ENCODE assay signal across 1 fruit fly cellular context in the genomic region with DNA sequence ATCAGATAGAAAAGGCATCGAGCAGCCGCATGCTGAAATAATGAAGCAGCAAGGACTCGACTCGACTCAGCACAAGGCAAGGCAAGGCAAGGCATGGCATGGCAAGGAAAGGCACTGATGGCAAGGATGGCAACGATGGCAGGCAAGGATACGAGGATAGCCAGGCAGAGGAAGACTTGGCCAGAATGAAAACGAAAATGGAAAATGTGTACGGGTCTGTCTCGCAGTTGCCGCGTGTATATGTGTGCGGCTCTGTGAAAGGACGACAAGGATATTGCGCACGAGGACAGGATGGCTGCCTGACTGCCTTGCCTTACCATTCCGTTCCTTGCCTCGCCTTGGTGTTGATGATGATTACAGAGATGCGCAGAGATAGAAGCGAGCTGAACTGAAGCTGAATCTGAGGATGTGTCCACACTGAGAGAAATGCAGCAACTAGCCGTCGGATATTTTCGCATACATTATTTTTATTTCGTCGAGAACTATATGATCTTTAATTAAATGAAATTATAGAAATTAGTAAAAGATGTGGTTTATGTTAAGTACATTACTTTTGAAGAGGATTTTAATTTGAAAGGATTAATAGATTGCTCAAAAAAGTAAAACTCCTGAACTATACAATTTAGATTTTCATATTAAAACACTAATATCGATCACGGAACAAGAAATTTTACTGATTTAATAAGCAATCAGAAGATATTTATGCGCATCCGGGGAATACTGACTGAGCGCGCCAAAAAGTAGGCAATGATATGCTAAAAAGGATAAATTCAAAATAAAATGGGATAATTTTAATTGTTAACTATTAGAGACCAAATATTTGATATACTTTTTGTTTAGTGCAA.
TF ChIP-seq lines count a peak whose summit lies in the region.

No protein-coding gene starts in this region.

TF ChIP-seq in whole organism, embryonic, 481 proteins besides CTCF, POLR2A, EP300 and RAD21 (continued from another document):
- TF ChIP-seq Ssrp (tag; optimal IDR thresholded peaks at IDR 0.05; lab: Kevin White, UChicago) (peak; percentile 10), lola (GFP tag; optimal IDR thresholded peaks at IDR 0.05; lab: Kevin White, UChicago) (no peak), dati (GFP tag; IDR thresholded peaks at IDR 0.05; lab: Robert Waterston, UW) (no peak), abd-A (tag; optimal IDR thresholded peaks at IDR 0.05; lab: Kevin White, UChicago) (peak; percentile 8), Nf-YA (GFP tag; IDR thresholded peaks at IDR 0.05; lab: Robert Waterston, UW) (peak; percentile 16; the same call in 1 of the 2 replicates), CG11504 (tag; optimal IDR thresholded peaks at IDR 0.05; lab: Kevin White, UChicago) (peak; percentile 70), klu (GFP tag; IDR thresholded peaks at IDR 0.05; lab: Robert Waterston, UW) (no peak), CG9437 (GFP tag; optimal IDR thresholded peaks at IDR 0.05; lab: Kevin White, UChicago) (peak; percentile 49), Hr51 (GFP tag; optimal IDR thresholded peaks at IDR 0.05; lab: Kevin White, UChicago) (peak in 1 of 2 experiments; percentile 53), nerfin-1 (tag; optimal IDR thresholded peaks at IDR 0.05; lab: Kevin White, UChicago) (no peak), odd (GFP tag; optimal IDR thresholded peaks at IDR 0.05; lab: Kevin White, UChicago) (peak; percentile 32), trh (GFP tag; optimal IDR thresholded peaks at IDR 0.05; lab: Kevin White, UChicago) (no peak), Nf-YC (tag; optimal IDR thresholded peaks at IDR 0.05; lab: Kevin White, UChicago) (peak; percentile 27), jing (GFP tag; optimal IDR thresholded peaks at IDR 0.05; lab: Kevin White, UChicago) (no peak), hkb (optimal IDR thresholded peaks at IDR 0.05; lab: Kevin White, UChicago) (no peak), hkb (GFP tag; IDR thresholded peaks at IDR 0.05; lab: Robert Waterston, UW) (no peak), grau (tag; optimal IDR thresholded peaks at IDR 0.05; lab: Kevin White, UChicago) (peak; percentile 59), CG16815 (GFP tag; optimal IDR thresholded peaks at IDR 0.05; lab: Kevin White, UChicago) (no peak), Med (GFP tag; lab: Kevin White, UChicago) (peak; percentile 57), kay (GFP tag; optimal IDR thresholded peaks at IDR 0.05; lab: Kevin White, UChicago) (no peak), CG7987 (GFP tag; optimal IDR thresholded peaks at IDR 0.05; lab: Kevin White, UChicago) (no peak), CG10543 (GFP tag; optimal IDR thresholded peaks at IDR 0.05; lab: Kevin White, UChicago) (no peak), CG34422 (GFP tag; IDR thresholded peaks at IDR 0.05; lab: Robert Waterston, UW) (no peak; the same call in 2 of the 3 replicates), Ets65A (GFP tag; lab: Kevin White, UChicago) (peak; percentile 76), CG6854 (GFP tag; optimal IDR thresholded peaks at IDR 0.05; lab: Kevin White, UChicago) (peak; percentile 41), CG12071 (GFP tag; optimal IDR thresholded peaks at IDR 0.05; lab: Kevin White, UChicago) (no peak), H2.0 (GFP tag; IDR thresholded peaks at IDR 0.05; lab: Robert Waterston, UW) (peak; percentile 5; the same call in 1 of the 2 replicates), Camta (GFP tag; optimal IDR thresholded peaks at IDR 0.05; lab: Kevin White, UChicago) (peak; percentile 10), gcm2 (GFP tag; optimal IDR thresholded peaks at IDR 0.05; lab: Kevin White, UChicago) (no peak), org-1 (GFP tag; optimal IDR thresholded peaks at IDR 0.05; lab: Kevin White, UChicago) (peak; percentile 5), CG2120 (GFP tag; optimal IDR thresholded peaks at IDR 0.05; lab: Kevin White, UChicago) (peak; percentile 62), dan (GFP tag; IDR thresholded peaks at IDR 0.05; lab: Robert Waterston, UW) (no peak), CG1529 (GFP tag; optimal IDR thresholded peaks at IDR 0.05; lab: Kevin White, UChicago) (no peak), Hmr (GFP tag; optimal IDR thresholded peaks at IDR 0.05; lab: Kevin White, UChicago) (no peak), CG10979 (tag; optimal IDR thresholded peaks at IDR 0.05; lab: Kevin White, UChicago) (peak; percentile 11), D19A (tag; optimal IDR thresholded peaks at IDR 0.05; lab: Kevin White, UChicago) (peak; percentile 28), ken (GFP tag; IDR thresholded peaks at IDR 0.05; lab: Robert Waterston, UW) (no peak), GATAe (GFP tag; conservative IDR thresholded peaks at IDR 0.05; lab: Robert Waterston, UW) (no peak), CG7556 (GFP tag; optimal IDR thresholded peaks at IDR 0.05; lab: Kevin White, UChicago) (peak; percentile 87), CG2129 (GFP tag; IDR thresholded peaks at IDR 0.05; lab: Robert Waterston, UW; ENCODE audit: partially characterized antibody) (no peak), btn (GFP tag; optimal IDR thresholded peaks at IDR 0.05; lab: Kevin White, UChicago) (no peak), CG17186 (GFP tag; optimal IDR thresholded peaks at IDR 0.05; lab: Kevin White, UChicago) (no peak), CG1024 (GFP tag; IDR thresholded peaks at IDR 0.05; lab: Robert Waterston, UW) (no peak), zfh1 (GFP tag; IDR thresholded peaks at IDR 0.05; lab: Robert Waterston, UW) (no peak), ttk (GFP tag; IDR thresholded peaks at IDR 0.05; lab: Robert Waterston, UW) (no peak; the same call in 1 of the 2 replicates), chm (GFP tag; IDR thresholded peaks at IDR 0.05; lab: Robert Waterston, UW) (peak; percentile 7; the same call in 1 of the 2 replicates), mirr (GFP tag; optimal IDR thresholded peaks at IDR 0.05; lab: Kevin White, UChicago) (no peak), yki (optimal IDR thresholded peaks at IDR 0.05; lab: Kevin White, UChicago) (no peak), aop (GFP tag; IDR thresholded peaks at IDR 0.05; lab: Robert Waterston, UW) (no peak), crp (GFP tag; optimal IDR thresholded peaks at IDR 0.05; lab: Kevin White, UChicago) (no peak), CG10431 (GFP tag; optimal IDR thresholded peaks at IDR 0.05; lab: Kevin White, UChicago) (no peak), Ravus (GFP tag; IDR thresholded peaks at IDR 0.05; lab: Robert Waterston, UW) (no peak), scrt (GFP tag; optimal IDR thresholded peaks at IDR 0.05; lab: Kevin White, UChicago) (no peak), CG12104 (GFP tag; optimal IDR thresholded peaks at IDR 0.05; lab: Kevin White, UChicago) (peak; percentile 59), pan (optimal IDR thresholded peaks at IDR 0.05; lab: Kevin White, UChicago) (no peak), pan (GFP tag; optimal IDR thresholded peaks at IDR 0.05 in 1 of 2, IDR thresholded peaks at IDR 0.05 in 1 of 2) (no peak), Xbp1 (GFP tag; optimal IDR thresholded peaks at IDR 0.05; lab: Kevin White, UChicago) (peak; percentile 41), CG5180 (GFP tag; optimal IDR thresholded peaks at IDR 0.05; lab: Kevin White, UChicago) (no peak), CG30403 (GFP tag; optimal IDR thresholded peaks at IDR 0.05; lab: Kevin White, UChicago) (peak; percentile 60), CG11398 (GFP tag; optimal IDR thresholded peaks at IDR 0.05; lab: Kevin White, UChicago) (no peak), lab (GFP tag; optimal IDR thresholded peaks at IDR 0.05; lab: Kevin White, UChicago) (peak; percentile 37), Doc2 (GFP tag; IDR thresholded peaks at IDR 0.05; lab: Robert Waterston, UW) (no peak), CG8478 (optimal IDR thresholded peaks at IDR 0.05; lab: Kevin White, UChicago) (peak; percentile 79), CG30431 (GFP tag; optimal IDR thresholded peaks at IDR 0.05; lab: Kevin White, UChicago) (no peak), CG7372 (GFP tag; IDR thresholded peaks at IDR 0.05; lab: Robert Waterston, UW) (0 out of 2 replicates have a peak, but pooled peaks have one; percentile 10), tx (GFP tag; optimal IDR thresholded peaks at IDR 0.05; lab: Kevin White, UChicago) (no peak), CG10147 (GFP tag; optimal IDR thresholded peaks at IDR 0.05; lab: Kevin White, UChicago) (peak; percentile 16), tup (GFP tag; optimal IDR thresholded peaks at IDR 0.05; lab: Kevin White, UChicago) (no peak), so (GFP tag; IDR thresholded peaks at IDR 0.05; lab: Robert Waterston, UW) (no peak), Meics (GFP tag; optimal IDR thresholded peaks at IDR 0.05; lab: Kevin White, UChicago) (peak; percentile 62), chinmo (GFP tag; IDR thresholded peaks at IDR 0.05; lab: Robert Waterston, UW; ENCODE audit: partially characterized antibody) (0 out of 4 replicates have a peak, but pooled peaks have one; percentile 50), Asciz (GFP tag; optimal IDR thresholded peaks at IDR 0.05; lab: Kevin White, UChicago) (peak; percentile 18), Xrp1 (GFP tag; IDR thresholded peaks at IDR 0.05; lab: Robert Waterston, UW) (no peak), Sox100B (GFP tag; optimal IDR thresholded peaks at IDR 0.05; lab: Kevin White, UChicago) (peak; percentile 61), stwl (tag; optimal IDR thresholded peaks at IDR 0.05; lab: Kevin White, UChicago) (no peak), bigmax (GFP tag; optimal IDR thresholded peaks at IDR 0.05; lab: Kevin White, UChicago) (no peak), Dll (GFP tag; IDR thresholded peaks at IDR 0.05; lab: Robert Waterston, UW; ENCODE audit: partially characterized antibody) (no peak), CG12299 (tag; optimal IDR thresholded peaks at IDR 0.05; lab: Kevin White, UChicago) (no peak), CG31365 (tag; optimal IDR thresholded peaks at IDR 0.05; lab: Kevin White, UChicago) (no peak), sna (GFP tag; IDR thresholded peaks at IDR 0.05; lab: Robert Waterston, UW; ENCODE audit: partially characterized antibody) (no peak), Eip74EF (GFP tag; optimal IDR thresholded peaks at IDR 0.05; lab: Kevin White, UChicago) (peak in 1 of 2 experiments; percentile 44), CG6813 (GFP tag; optimal IDR thresholded peaks at IDR 0.05; lab: Kevin White, UChicago) (no peak), salm (tag; optimal IDR thresholded peaks at IDR 0.05; lab: Kevin White, UChicago) (no peak), slbo (GFP tag; IDR thresholded peaks at IDR 0.05; lab: Robert Waterston, UW) (peak; percentile 31), Dek (tag; optimal IDR thresholded peaks at IDR 0.05; lab: Kevin White, UChicago) (no peak), Atf3 (GFP tag; optimal IDR thresholded peaks at IDR 0.05; lab: Kevin White, UChicago) (no peak), Abd-B (GFP tag; optimal IDR thresholded peaks at IDR 0.05; lab: Kevin White, UChicago) (no peak), CG18619 (GFP tag; optimal IDR thresholded peaks at IDR 0.05; lab: Kevin White, UChicago) (peak; percentile 64), fd96Cb (tag; optimal IDR thresholded peaks at IDR 0.05; lab: Kevin White, UChicago) (peak; percentile 23), ara (GFP tag; IDR thresholded peaks at IDR 0.05; lab: Robert Waterston, UW) (0 out of 2 replicates have a peak, but pooled peaks have one; percentile 30), CG11456 (GFP tag; IDR thresholded peaks at IDR 0.05; lab: Robert Waterston, UW) (0 out of 3 replicates have a peak, but pooled peaks have one; percentile 58), CG6765 (GFP tag; optimal IDR thresholded peaks at IDR 0.05; lab: Kevin White, UChicago) (peak; percentile 46), gsb (GFP tag; IDR thresholded peaks at IDR 0.05; lab: Robert Waterston, UW) (no peak), CG32532 (GFP tag; IDR thresholded peaks at IDR 0.05; lab: Robert Waterston, UW) (0 out of 2 replicates have a peak, but pooled peaks have one; percentile 5), CG7839 (tag; optimal IDR thresholded peaks at IDR 0.05; lab: Kevin White, UChicago) (peak; percentile 49), Pdp1 (GFP tag; optimal IDR thresholded peaks at IDR 0.05; lab: Kevin White, UChicago) (peak in 1 of 2 experiments; percentile 16), CG15269 (tag; optimal IDR thresholded peaks at IDR 0.05; lab: Kevin White, UChicago) (peak; percentile 46), lilli (GFP tag; optimal IDR thresholded peaks at IDR 0.05; lab: Kevin White, UChicago) (peak; percentile 46), mam (GFP tag; optimal IDR thresholded peaks at IDR 0.05; lab: Kevin White, UChicago) (peak; percentile 4), CG18599 (GFP tag; optimal IDR thresholded peaks at IDR 0.05; lab: Kevin White, UChicago) (peak; percentile 5), hth (optimal IDR thresholded peaks at IDR 0.05; lab: Kevin White, UChicago) (no peak), HLHmδ (GFP tag; optimal IDR thresholded peaks at IDR 0.05; lab: Kevin White, UChicago) (no peak), CG4707 (GFP tag; optimal IDR thresholded peaks at IDR 0.05; lab: Kevin White, UChicago) (no peak), PHDP (tag; optimal IDR thresholded peaks at IDR 0.05; lab: Kevin White, UChicago) (peak; percentile 31), CG32767 (GFP tag; IDR thresholded peaks at IDR 0.05; lab: Robert Waterston, UW) (no peak), sens (GFP tag; lab: Kevin White, UChicago) (peak; percentile 60), Fer3 (tag; optimal IDR thresholded peaks at IDR 0.05; lab: Kevin White, UChicago) (peak; percentile 8), CG4820 (GFP tag; optimal IDR thresholded peaks at IDR 0.05; lab: Kevin White, UChicago) (no peak), tna (GFP tag; IDR thresholded peaks at IDR 0.05; lab: Robert Waterston, UW; ENCODE audit: partially characterized antibody) (no peak), HmgZ (tag; optimal IDR thresholded peaks at IDR 0.05; lab: Kevin White, UChicago) (no peak), cwo (GFP tag; optimal IDR thresholded peaks at IDR 0.05; lab: Kevin White, UChicago) (peak; percentile 22), Bteb2 (GFP tag; optimal IDR thresholded peaks at IDR 0.05; lab: Kevin White, UChicago) (peak; percentile 8), Mrtf (GFP tag; IDR thresholded peaks at IDR 0.05; lab: Robert Waterston, UW) (no peak)
